Worm (Caenorhabditis elegans) whole organism, L4 larva: Measurements from ENCODE around the gene Y49G5A.1.
A peak's percentile ranks its signal among the peaks of the same experiment; 100 is the strongest.

Experiments
- F37D6.2 ChIP-seq: sonication (generic microtip); optimal IDR thresholded peaks from 2 replicates; lab custom pipeline; 2016; ENCODE audit warnings: mild to moderate bottlenecking, missing genetic modification characterization, missing compliant biosample characterization
- F44E2.7 ChIP-seq: fragments of 200-800 bp; sonication (Bioruptor generic); IDR thresholded peaks from 2 replicates; pipeline ENCODE4 v2.1.2; 2022; ENCODE audit warnings: missing genetic modification characterization, missing compliant biosample characterization
- F49E8.2 ChIP-seq: sonication (generic microtip); optimal IDR thresholded peaks from 2 replicates; lab custom pipeline; 2016; ENCODE audit warnings: missing compliant biosample characterization, mild to moderate bottlenecking, missing genetic modification characterization, borderline replicate concordance
- Y75B8A.6 ChIP-seq: fragments of 200-800 bp; sonication (Bioruptor generic); IDR thresholded peaks from 2 replicates; pipeline ENCODE4 v1.3.6; 2022; ENCODE audit warnings: missing genetic modification reagents, missing genetic modification characterization, missing compliant biosample characterization
- ZK337.2 ChIP-seq: fragments of 200-800 bp; sonication (Bioruptor generic); IDR thresholded peaks from 2 replicates; pipeline ENCODE4 v1.3.6; 2022; ENCODE audit warnings: missing genetic modification reagents, missing genetic modification characterization, missing compliant biosample characterization
- ama-1 ChIP-seq: fragments of 150-350 bp; optimal IDR thresholded peaks from 2 replicates; lab custom pipeline; 2014; ENCODE audit warnings: inconsistent platforms, mixed read lengths
- attf-4 ChIP-seq: sonication (generic microtip); optimal IDR thresholded peaks from 3 replicates; lab custom pipeline; 2017; ENCODE audit warnings: missing biosample characterization, missing genetic modification characterization
- cey-2 ChIP-seq: sonication (generic microtip); optimal IDR thresholded peaks from 3 replicates; lab custom pipeline; 2017; ENCODE audit warnings: missing genetic modification characterization, mild to moderate bottlenecking, missing compliant biosample characterization, antibody characterized with exemption, borderline replicate concordance; ENCODE audit not compliant: insufficient read depth
- ctbp-1 ChIP-seq: fragments of 200-800 bp; sonication (Bioruptor generic); IDR thresholded peaks from 2 replicates; pipeline ENCODE4 v1.3.6; 2022; ENCODE audit warnings: missing genetic modification reagents, missing genetic modification characterization, missing compliant biosample characterization
- daf-12 ChIP-seq: fragments of 150-350 bp; optimal IDR thresholded peaks from 2 replicates; lab custom pipeline; 2014; ENCODE audit warnings: missing biosample characterization, missing genetic modification reagents, missing genetic modification characterization
- daf-16 ChIP-seq, 3 experiments: sonication (generic microtip); optimal IDR thresholded peaks; 2 replicates each; lab custom pipeline; 2016 to 2017; ENCODE audit warnings: missing genetic modification characterization in 3 of 3, missing genetic modification reagents in 3 of 3, mild to moderate bottlenecking in 2 of 3, missing compliant biosample characterization in 2 of 3, missing biosample characterization in 1 of 3, moderate library complexity in 1 of 3
- daf-19 ChIP-seq: fragments of 200-800 bp; sonication (Bioruptor generic); conservative IDR thresholded peaks from 2 replicates; pipeline ENCODE4 v1.3.6; 2022; ENCODE audit warnings: missing genetic modification characterization, missing compliant biosample characterization
- daf-8 ChIP-seq: fragments of 200-800 bp; sonication (Bioruptor generic); IDR thresholded peaks from 2 replicates; pipeline ENCODE4 v1.3.6; 2022; ENCODE audit warnings: missing genetic modification characterization, missing compliant biosample characterization
- dve-1 ChIP-seq: sonication (generic microtip); optimal IDR thresholded peaks from 2 replicates; lab custom pipeline; 2017; ENCODE audit warnings: antibody characterized with exemption, mild to moderate bottlenecking, missing genetic modification characterization, missing compliant biosample characterization; ENCODE audit not compliant: insufficient read depth
- jun-1 ChIP-seq: fragments of 150-350 bp; optimal IDR thresholded peaks from 2 replicates; lab custom pipeline; 2014; ENCODE audit warnings: missing biosample characterization, missing genetic modification reagents, missing genetic modification characterization
- lim-7 ChIP-seq: fragments of 200-800 bp; sonication (Bioruptor generic); IDR thresholded peaks from 2 replicates; pipeline ENCODE4 v1.3.6; 2022; ENCODE audit warnings: missing genetic modification characterization, missing compliant biosample characterization
- lin-38 ChIP-seq: fragments of 200-800 bp; sonication (Bioruptor generic); IDR thresholded peaks from 2 replicates; pipeline ENCODE4 v1.3.6; 2022; ENCODE audit warnings: missing genetic modification reagents, missing genetic modification characterization, missing compliant biosample characterization
- lin-39 ChIP-seq: fragments of 150-350 bp; optimal IDR thresholded peaks from 2 replicates; lab custom pipeline; 2014; ENCODE audit warnings: missing biosample characterization, missing genetic modification reagents, missing genetic modification characterization
- madf-5 ChIP-seq, 2 experiments: fragments of 200-800 bp; sonication (Bioruptor generic); IDR thresholded peaks; 2 replicates each; pipeline ENCODE4 v1.3.6; 2022; ENCODE audit warnings: missing compliant biosample characterization in 2 of 2, missing genetic modification characterization in 2 of 2
- madf-9 ChIP-seq: fragments of 200-800 bp; sonication (Bioruptor generic); conservative IDR thresholded peaks from 2 replicates; pipeline ENCODE4 v1.3.6; 2022; ENCODE audit warnings: missing genetic modification reagents, missing genetic modification characterization, missing compliant biosample characterization
- mdl-1 ChIP-seq, 2 experiments: fragments of 150-350 bp in 1 of 2; sonication (generic microtip) in 1 of 2; optimal IDR thresholded peaks; 2 replicates each; lab custom pipeline; 2014 to 2017; ENCODE audit warnings: missing biosample characterization in 2 of 2, missing genetic modification characterization in 2 of 2
- mep-1 ChIP-seq: fragments of 150-350 bp; sonication (generic microtip); optimal IDR thresholded peaks from 3 replicates; lab custom pipeline; 2014; ENCODE audit warnings: missing biosample characterization, missing genetic modification characterization
- mes-2 ChIP-seq: sonication (generic microtip); optimal IDR thresholded peaks from 2 replicates; lab custom pipeline; 2016; ENCODE audit warnings: missing genotype, mild to moderate bottlenecking, missing genetic modification characterization, missing compliant biosample characterization; ENCODE audit not compliant: poor library complexity, severe bottlenecking
- mxl-3 ChIP-seq: fragments of 200-800 bp; sonication (Bioruptor generic); optimal IDR thresholded peaks from 2 replicates; lab custom pipeline; 2018; ENCODE audit warnings: mild to moderate bottlenecking, missing genetic modification characterization, missing compliant biosample characterization
- nhr-102 ChIP-seq: sonication (generic microtip); optimal IDR thresholded peaks from 2 replicates; lab custom pipeline; 2016; ENCODE audit warnings: mild to moderate bottlenecking, missing genetic modification characterization, moderate library complexity, missing compliant biosample characterization
- nhr-28 ChIP-seq: fragments of 150-350 bp; optimal IDR thresholded peaks from 2 replicates; lab custom pipeline; 2014; ENCODE audit warnings: missing biosample characterization, missing genetic modification characterization
- nhr-41 ChIP-seq: fragments of 200-800 bp; sonication (Bioruptor generic); IDR thresholded peaks from 2 replicates; pipeline ENCODE4 v1.3.6; 2022; ENCODE audit warnings: missing genetic modification reagents, missing genetic modification characterization, missing compliant biosample characterization
- nhr-48 ChIP-seq: sonication (generic microtip); optimal IDR thresholded peaks from 2 replicates; lab custom pipeline; 2016; ENCODE audit warnings: mild to moderate bottlenecking, missing genetic modification characterization, missing compliant biosample characterization
- rbr-2 ChIP-seq: sonication (generic microtip); optimal IDR thresholded peaks from 2 replicates; lab custom pipeline; 2016; ENCODE audit warnings: missing genotype, missing genetic modification characterization, missing compliant biosample characterization
- saeg-2 ChIP-seq: fragments of 200-800 bp; sonication (Bioruptor generic); IDR thresholded peaks from 2 replicates; pipeline ENCODE4 v1.3.6; 2022; ENCODE audit warnings: missing genetic modification reagents, missing genetic modification characterization, missing compliant biosample characterization
- sdz-12 ChIP-seq: fragments of 200-800 bp; sonication (Bioruptor generic); optimal IDR thresholded peaks from 2 replicates; lab custom pipeline; 2018; ENCODE audit warnings: mild to moderate bottlenecking, missing genetic modification characterization, missing compliant biosample characterization
- set-16 ChIP-seq: fragments of 200-800 bp; sonication (Bioruptor generic); IDR thresholded peaks from 2 replicates; pipeline ENCODE4 v1.3.6; 2022; ENCODE audit warnings: missing genetic modification reagents, missing genetic modification characterization, missing compliant biosample characterization
- skn-1 ChIP-seq: fragments of 150-350 bp; optimal IDR thresholded peaks from 2 replicates; lab custom pipeline; 2014; ENCODE audit warnings: missing biosample characterization, missing genetic modification characterization
- snpc-1.2 ChIP-seq: fragments of 200-800 bp; sonication (Bioruptor generic); IDR thresholded peaks from 2 replicates; pipeline ENCODE4 v1.3.6; 2022; ENCODE audit warnings: missing genetic modification reagents, missing genetic modification characterization, missing compliant biosample characterization
- tag-97 ChIP-seq: fragments of 200-800 bp; sonication (Bioruptor generic); IDR thresholded peaks from 2 replicates; pipeline ENCODE4 v1.3.6; 2022; ENCODE audit warnings: missing genetic modification characterization, missing compliant biosample characterization
- tra-1 ChIP-seq: fragments of 200-800 bp; sonication (Bioruptor generic); IDR thresholded peaks from 2 replicates; pipeline ENCODE4 v1.3.6; 2022; ENCODE audit warnings: missing genetic modification reagents, missing genetic modification characterization, missing compliant biosample characterization
- unc-130 ChIP-seq: sonication (generic microtip); optimal IDR thresholded peaks from 2 replicates; lab custom pipeline; 2016; ENCODE audit warnings: missing genetic modification reagents, missing genetic modification characterization, missing compliant biosample characterization
- unc-39 ChIP-seq: sonication (generic microtip); optimal IDR thresholded peaks from 2 replicates; lab custom pipeline; 2017; ENCODE audit warnings: missing biosample characterization, missing genetic modification characterization
- vab-7 ChIP-seq: fragments of 200-800 bp; sonication (Bioruptor generic); IDR thresholded peaks from 2 replicates; pipeline ENCODE4 v1.3.6; 2022; ENCODE audit warnings: missing genetic modification reagents, missing genetic modification characterization, missing compliant biosample characterization
- zfp-2 ChIP-seq: sonication (generic microtip); optimal IDR thresholded peaks from 2 replicates; lab custom pipeline; 2016; ENCODE audit warnings: mild to moderate bottlenecking, missing genetic modification characterization, missing compliant biosample characterization

The Y49G5A.1 gene

DNA sequence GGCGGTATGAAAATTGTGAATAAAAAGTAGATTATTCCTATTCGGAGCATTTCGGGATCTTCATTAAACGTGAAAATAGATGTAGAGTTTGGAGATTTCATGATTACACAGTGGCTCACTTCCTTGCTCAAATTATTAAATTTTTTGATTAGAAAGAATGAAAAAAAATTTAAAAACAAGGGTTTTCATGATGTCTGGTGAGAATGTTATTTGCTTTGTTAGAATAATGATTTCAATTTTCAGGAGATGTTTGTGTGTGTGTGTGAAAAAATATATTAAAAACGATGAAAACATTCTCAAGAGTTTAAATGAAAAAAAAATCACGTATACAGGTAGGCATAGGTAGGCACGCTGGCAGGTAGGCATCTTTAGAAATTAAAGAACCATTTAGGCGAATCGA lies 35.2 kb downstream of the Y49G5A.1 start, which contains the start of gene srt-68:
Gene srt-68 (minus strand): TSS at position 101 of the 400 bp plus-strand sequence.
- TF ChIP-seq mdl-1 (tag; optimal IDR thresholded peaks at IDR 0.05; lab: Kevin White, UChicago) (no peak), mep-1 (tag; lab: Kevin White, UChicago) (no peak), madf-5 (GFP tag; IDR thresholded peaks at IDR 0.05; lab: Robert Waterston, UW) (no peak), cey-2 (tag; lab: Kevin White, UChicago) (no peak), lin-38 (no peak), saeg-2 (no peak), nhr-48 (tag; lab: Kevin White, UChicago) (no peak), unc-130 (GFP tag; lab: Kevin White, UChicago) (no peak), Y75B8A.6 (no peak), tra-1 (GFP tag; lab: Robert Waterston, UW) (no peak), daf-16 (GFP tag; optimal IDR thresholded peaks at IDR 0.05; lab: Kevin White, UChicago) (no peak), daf-16 (tag; optimal IDR thresholded peaks at IDR 0.05; lab: Kevin White, UChicago) (no peak), madf-9 (no peak), jun-1 (tag; lab: Kevin White, UChicago) (no peak), lin-39 (tag; lab: Kevin White, UChicago) (no peak)

ce11 chrV:5243036-5243435 lies 44.1 kb downstream of the Y49G5A.1 start, which contains the start of gene cest-35.1:
TSS of gene cest-35.1 (minus strand) at chrV:5243136.
- TF ChIP-seq F44E2.7 (GFP tag; lab: Robert Waterston, UW) (no peak), mxl-3 (GFP tag; lab: Kevin White, UChicago) (no peak), snpc-1.2 (no peak), daf-8 (GFP tag; lab: Robert Waterston, UW) (no peak), daf-16 (GFP tag; optimal IDR thresholded peaks at IDR 0.05; lab: Kevin White, UChicago) (no peak), daf-16 (tag; optimal IDR thresholded peaks at IDR 0.05; lab: Kevin White, UChicago) (peak; percentile 29), saeg-2 (no peak), zfp-2 (tag; lab: Kevin White, UChicago) (no peak), attf-4 (tag; lab: Kevin White, UChicago) (no peak), daf-19 (GFP tag; lab: Robert Waterston, UW) (no peak), ctbp-1 (GFP tag; lab: Robert Waterston, UW) (no peak), vab-7 (no peak), nhr-28 (tag; lab: Kevin White, UChicago) (peak; percentile 25), ZK337.2 (no peak), tag-97 (no peak)

ce11 chrV:5239903-5240302 lies 47.3 kb downstream of the Y49G5A.1 start, which contains the start of gene B0238.15:
TSS of gene B0238.15 (plus strand) at chrV:5240203.
- TF ChIP-seq dve-1 (tag; lab: Kevin White, UChicago) (no peak), daf-19 (GFP tag; lab: Robert Waterston, UW) (no peak), F49E8.2 (tag; lab: Kevin White, UChicago) (no peak), saeg-2 (no peak), lim-7 (no peak), tra-1 (GFP tag; lab: Robert Waterston, UW) (no peak), nhr-41 (no peak), daf-16 (GFP tag; optimal IDR thresholded peaks at IDR 0.05; lab: Kevin White, UChicago) (no peak), daf-16 (tag; optimal IDR thresholded peaks at IDR 0.05; lab: Kevin White, UChicago) (no peak), nhr-102 (no peak), set-16 (no peak), F37D6.2 (tag; lab: Kevin White, UChicago) (no peak), F44E2.7 (GFP tag; lab: Robert Waterston, UW) (no peak), rbr-2 (no peak), sdz-12 (GFP tag; lab: Kevin White, UChicago) (no peak), unc-39 (tag; lab: Kevin White, UChicago) (no peak), skn-1 (tag; lab: Kevin White, UChicago) (no peak), ZK337.2 (no peak), mes-2 (no peak), daf-12 (no peak), ama-1 (no peak)
